Fruit fly (Drosophila melanogaster) whole organism, prepupa: ENCODE results near the gene Grip71.

Experiments
- Blimp-1 ChIP-seq: fragments of 200-800 bp; sonication (Bioruptor generic); optimal IDR thresholded peaks from 3 replicates; lab custom pipeline; 2017; ENCODE audit warnings: missing biosample characterization, missing genetic modification characterization, mild to moderate bottlenecking, moderate library complexity, missing genetic modification reagents
- CG10631 ChIP-seq: fragments of 200-800 bp; sonication (Bioruptor generic); optimal IDR thresholded peaks from 2 replicates; lab custom pipeline; 2016; ENCODE audit warnings: missing biosample characterization, missing genetic modification characterization
- CG10669 ChIP-seq: fragments of 200-800 bp; sonication (Bioruptor generic); optimal IDR thresholded peaks from 3 replicates; lab custom pipeline; 2018; ENCODE audit warnings: missing biosample characterization, mild to moderate bottlenecking, missing genetic modification characterization, moderate library complexity
- CG11294 ChIP-seq: fragments of 200-800 bp; sonication (Bioruptor generic); IDR thresholded peaks from 2 replicates; pipeline ENCODE4 v1.3.6; 2022; ENCODE audit warnings: missing biosample characterization, missing genetic modification characterization
- CG11902 ChIP-seq: fragments of 200-800 bp; sonication (Bioruptor generic); optimal IDR thresholded peaks from 3 replicates; lab custom pipeline; 2016; ENCODE audit warnings: missing biosample characterization, missing genetic modification characterization
- CG15336 ChIP-seq: fragments of 200-800 bp; sonication (Bioruptor generic); IDR thresholded peaks from 2 replicates; pipeline ENCODE4 v1.3.6; 2022; ENCODE audit warnings: missing biosample characterization, missing genetic modification characterization
- CG1621 ChIP-seq: fragments of 200-800 bp; sonication (Bioruptor generic); optimal IDR thresholded peaks from 3 replicates; lab custom pipeline; 2018; ENCODE audit warnings: missing biosample characterization, mild to moderate bottlenecking, missing genetic modification characterization
- CG16779 ChIP-seq: fragments of 200-800 bp; sonication (Bioruptor generic); optimal IDR thresholded peaks from 3 replicates; lab custom pipeline; 2017; ENCODE audit warnings: missing biosample characterization, mild to moderate bottlenecking, missing genetic modification characterization
- CG3032 ChIP-seq: fragments of 200-800 bp; optimal IDR thresholded peaks from 2 replicates; lab custom pipeline; 2019; ENCODE audit warnings: missing biosample characterization, mild to moderate bottlenecking, missing genetic modification characterization, moderate library complexity
- CG31627 ChIP-seq: fragments of 200-800 bp; sonication (Bioruptor generic); optimal IDR thresholded peaks from 3 replicates; lab custom pipeline; 2016; ENCODE audit warnings: missing biosample characterization, missing genetic modification characterization
- CG32006 ChIP-seq: fragments of 200-800 bp; sonication (Bioruptor generic); optimal IDR thresholded peaks from 3 replicates; lab custom pipeline; 2017; ENCODE audit warnings: missing biosample characterization, mild to moderate bottlenecking, missing genetic modification characterization
- CG34406 ChIP-seq: fragments of 200-800 bp; sonication (Bioruptor generic); optimal IDR thresholded peaks from 3 replicates; lab custom pipeline; 2016; ENCODE audit warnings: missing biosample characterization, missing genetic modification characterization
- CG3919 ChIP-seq: fragments of 200-800 bp; sonication (Bioruptor generic); optimal IDR thresholded peaks from 3 replicates; lab custom pipeline; 2016; ENCODE audit warnings: missing biosample characterization, missing genetic modification characterization
- CG4318 ChIP-seq: fragments of 200-800 bp; sonication (Bioruptor generic); optimal IDR thresholded peaks from 3 replicates; lab custom pipeline; 2017; ENCODE audit warnings: missing biosample characterization, mild to moderate bottlenecking, missing genetic modification characterization
- CG6163 ChIP-seq: fragments of 200-800 bp; sonication (Bioruptor generic); IDR thresholded peaks from 3 replicates; pipeline ENCODE4 v1.3.6; 2022; ENCODE audit warnings: missing biosample characterization, missing genetic modification characterization
- CG6276 ChIP-seq: fragments of 200-800 bp; sonication (Bioruptor generic); optimal IDR thresholded peaks from 2 replicates; lab custom pipeline; 2017; ENCODE audit warnings: missing biosample characterization, mild to moderate bottlenecking, missing genetic modification characterization
- CG6808 ChIP-seq: fragments of 200-800 bp; sonication (Bioruptor generic); optimal IDR thresholded peaks from 3 replicates; lab custom pipeline; 2017; ENCODE audit warnings: missing biosample characterization, missing genetic modification characterization, mild to moderate bottlenecking, moderate library complexity, missing genetic modification reagents
- CG6854 ChIP-seq: fragments of 200-800 bp; sonication (Bioruptor generic); optimal IDR thresholded peaks from 2 replicates; lab custom pipeline; 2017; ENCODE audit warnings: missing biosample characterization, mild to moderate bottlenecking, missing genetic modification characterization
- CG7368 ChIP-seq: fragments of 200-800 bp; sonication (Bioruptor generic); optimal IDR thresholded peaks from 3 replicates; lab custom pipeline; 2016; ENCODE audit warnings: missing biosample characterization, missing genetic modification characterization
- CG8119 ChIP-seq: fragments of 200-800 bp; sonication (Bioruptor generic); IDR thresholded peaks from 3 replicates; pipeline ENCODE4 v1.3.6; 2022; ENCODE audit warnings: missing biosample characterization, missing genetic modification characterization
- CG9139 ChIP-seq: fragments of 200-800 bp; sonication (Bioruptor generic); optimal IDR thresholded peaks from 3 replicates; lab custom pipeline; 2017; ENCODE audit warnings: missing biosample characterization, mild to moderate bottlenecking, missing genetic modification characterization
- Eip75B ChIP-seq: fragments of 200-800 bp; sonication (Bioruptor generic); optimal IDR thresholded peaks from 3 replicates; lab custom pipeline; 2016; ENCODE audit warnings: missing biosample characterization, missing genetic modification characterization
- Eip78C ChIP-seq: fragments of 200-800 bp; sonication (Bioruptor generic); peaks from one replicate; lab custom pipeline; 2016; ENCODE audit warnings: missing biosample characterization, missing genetic modification characterization
- Ets21C ChIP-seq: fragments of 200-800 bp; sonication (Bioruptor generic); optimal IDR thresholded peaks from 3 replicates; lab custom pipeline; 2016; ENCODE audit warnings: missing biosample characterization, missing genetic modification characterization
- Ets96B ChIP-seq: fragments of 200-800 bp; optimal IDR thresholded peaks from 2 replicates; lab custom pipeline; 2019; ENCODE audit warnings: missing biosample characterization, mild to moderate bottlenecking, missing genetic modification characterization, moderate library complexity
- Gug ChIP-seq: fragments of 200-800 bp; sonication (Bioruptor generic); IDR thresholded peaks from 2 replicates; pipeline ENCODE4 v1.3.6; 2022; ENCODE audit warnings: missing biosample characterization, missing genetic modification characterization
- Hr38 ChIP-seq: sonication (Bioruptor generic); optimal IDR thresholded peaks from 2 replicates; lab custom pipeline; 2016; ENCODE audit warnings: missing biosample characterization, missing genetic modification characterization
- Hr4 ChIP-seq: fragments of 200-800 bp; sonication (Bioruptor generic); optimal IDR thresholded peaks from 3 replicates; lab custom pipeline; 2016; ENCODE audit warnings: missing biosample characterization, missing genetic modification characterization
- Lpt ChIP-seq: fragments of 200-800 bp; sonication (Bioruptor generic); optimal IDR thresholded peaks from 3 replicates; lab custom pipeline; 2016; ENCODE audit warnings: missing biosample characterization, missing genetic modification characterization
- OdsH ChIP-seq: fragments of 200-800 bp; sonication (Bioruptor generic); optimal IDR thresholded peaks from 3 replicates; lab custom pipeline; 2016; ENCODE audit warnings: missing biosample characterization, missing genetic modification characterization
- Sox102F ChIP-seq: fragments of 200-800 bp; sonication (Bioruptor generic); optimal IDR thresholded peaks from 2 replicates; lab custom pipeline; 2016; ENCODE audit warnings: missing biosample characterization, mild to moderate bottlenecking, missing genetic modification characterization
- Sox14 ChIP-seq: fragments of 200-800 bp; sonication (Bioruptor generic); optimal IDR thresholded peaks from 3 replicates; lab custom pipeline; 2016; ENCODE audit warnings: missing biosample characterization, missing genetic modification characterization
- Sox15 ChIP-seq: fragments of 200-800 bp; sonication (Bioruptor generic); optimal IDR thresholded peaks from 3 replicates; lab custom pipeline; 2016; ENCODE audit warnings: missing biosample characterization, missing genetic modification characterization
- achi ChIP-seq: fragments of 200-800 bp; sonication (Bioruptor generic); optimal IDR thresholded peaks from 3 replicates; lab custom pipeline; 2016; ENCODE audit warnings: missing biosample characterization, missing genetic modification characterization
- acj6 ChIP-seq: fragments of 200-800 bp; sonication (Bioruptor generic); optimal IDR thresholded peaks from 3 replicates; lab custom pipeline; 2016; ENCODE audit warnings: missing biosample characterization, missing genetic modification characterization
- dac ChIP-seq: fragments of 200-800 bp; sonication (Bioruptor generic); optimal IDR thresholded peaks from 2 replicates; lab custom pipeline; 2017; ENCODE audit warnings: missing biosample characterization, mild to moderate bottlenecking, missing genetic modification characterization
- dsx ChIP-seq: fragments of 200-800 bp; optimal IDR thresholded peaks from 3 replicates; lab custom pipeline; 2019; ENCODE audit warnings: missing biosample characterization, mild to moderate bottlenecking, missing genetic modification characterization, moderate library complexity; ENCODE audit not compliant: poor library complexity, severe bottlenecking
- eg ChIP-seq: fragments of 200-800 bp; sonication (Bioruptor generic); IDR thresholded peaks from 3 replicates; pipeline ENCODE4 v1.3.6; 2022; ENCODE audit warnings: missing biosample characterization, missing genetic modification characterization
- fd59A ChIP-seq: fragments of 200-800 bp; sonication (Bioruptor generic); optimal IDR thresholded peaks from 2 replicates; lab custom pipeline; 2017; ENCODE audit warnings: missing biosample characterization, mild to moderate bottlenecking, missing genetic modification characterization, missing genetic modification reagents
- fd85E ChIP-seq: fragments of 200-800 bp; sonication (Bioruptor generic); optimal IDR thresholded peaks from 3 replicates; lab custom pipeline; 2016; ENCODE audit warnings: missing biosample characterization, missing genetic modification characterization
- fkh ChIP-seq: fragments of 200-800 bp; sonication (Bioruptor generic); optimal IDR thresholded peaks from 3 replicates; lab custom pipeline; 2017; ENCODE audit warnings: missing biosample characterization, mild to moderate bottlenecking, missing genetic modification characterization, moderate library complexity
- lz ChIP-seq: fragments of 200-800 bp; sonication (Bioruptor generic); optimal IDR thresholded peaks from 3 replicates; lab custom pipeline; 2016; ENCODE audit warnings: missing biosample characterization, missing genetic modification characterization
- net ChIP-seq: fragments of 200-800 bp; sonication (Bioruptor generic); optimal IDR thresholded peaks from 3 replicates; lab custom pipeline; 2016; ENCODE audit warnings: missing biosample characterization, missing genetic modification characterization
- pdm3 ChIP-seq: fragments of 200-800 bp; sonication (Bioruptor generic); optimal IDR thresholded peaks from 3 replicates; lab custom pipeline; 2016; ENCODE audit warnings: missing biosample characterization, missing genetic modification characterization
- salr ChIP-seq, 2 experiments: fragments of 200-800 bp; sonication (Bioruptor generic); optimal IDR thresholded peaks; 3 replicates each; lab custom pipeline; 2016 to 2018; ENCODE audit warnings: missing biosample characterization in 2 of 2, missing genetic modification characterization in 2 of 2, mild to moderate bottlenecking in 1 of 2
- spab ChIP-seq: fragments of 200-800 bp; sonication (Bioruptor generic); optimal IDR thresholded peaks from 2 replicates; lab custom pipeline; 2017; ENCODE audit warnings: missing biosample characterization, mild to moderate bottlenecking, missing genetic modification characterization, missing genetic modification reagents
- topi ChIP-seq: fragments of 200-800 bp; sonication (Bioruptor generic); optimal IDR thresholded peaks from 3 replicates; lab custom pipeline; 2016; ENCODE audit warnings: missing biosample characterization, missing genetic modification characterization
- vri ChIP-seq: fragments of 200-800 bp; sonication (Bioruptor generic); optimal IDR thresholded peaks from 3 replicates; lab custom pipeline; 2016; ENCODE audit warnings: missing biosample characterization, mild to moderate bottlenecking, missing genetic modification characterization

Gene Grip71

dm6 chr2L:18752038-18752437, 43.4 kb downstream of the Grip71 start:
- TF ChIP-seq CG15336 (peak; percentile 85), Sox102F (no peak), achi (peak; percentile 58), Ets21C (no peak), OdsH (GFP tag; lab: Kevin White, UChicago) (peak; percentile 49), CG34406 (GFP tag; lab: Kevin White, UChicago) (no peak), CG31627 (GFP tag; lab: Kevin White, UChicago) (no peak), vri (GFP tag; lab: Kevin White, UChicago) (no peak), dsx (GFP tag; lab: Kevin White, UChicago) (no peak), Hr4 (GFP tag; lab: Kevin White, UChicago) (peak; percentile 84), Lpt (GFP tag; lab: Kevin White, UChicago) (peak; percentile 66), CG7368 (GFP tag; lab: Kevin White, UChicago) (no peak), CG11902 (GFP tag; lab: Kevin White, UChicago) (no peak), lz (GFP tag; lab: Kevin White, UChicago) (no peak), topi (no peak), salr (GFP tag; optimal IDR thresholded peaks at IDR 0.05; lab: Kevin White, UChicago) (peak in 1 of 2 experiments; percentile 16), CG6163 (GFP tag; lab: Robert Waterston, UW) (peak; percentile 75), dac (GFP tag; lab: Kevin White, UChicago) (peak; percentile 69), fkh (GFP tag; lab: Kevin White, UChicago) (no peak), CG9139 (GFP tag; lab: Kevin White, UChicago) (no peak), Ets96B (tag; lab: Kevin White, UChicago) (peak; percentile 57), CG6808 (no peak), Sox15 (no peak), Eip78C (GFP tag; lab: Kevin White, UChicago) (peak; percentile 89), spab (GFP tag; lab: Kevin White, UChicago) (no peak), Sox14 (GFP tag; lab: Kevin White, UChicago) (peak; percentile 49), CG3919 (GFP tag; lab: Kevin White, UChicago) (peak; percentile 31), CG6854 (GFP tag; lab: Kevin White, UChicago) (no peak), CG10669 (GFP tag; lab: Kevin White, UChicago) (no peak), pdm3 (GFP tag; lab: Kevin White, UChicago) (peak; percentile 32), CG16779 (tag; lab: Kevin White, UChicago) (peak; percentile 50), acj6 (GFP tag; lab: Kevin White, UChicago) (peak; percentile 33), CG8119 (GFP tag; lab: Robert Waterston, UW) (peak; percentile 88), fd85E (no peak), CG32006 (GFP tag; lab: Kevin White, UChicago) (peak; percentile 78), CG11294 (GFP tag; lab: Robert Waterston, UW) (peak; percentile 65), CG10631 (GFP tag; lab: Kevin White, UChicago) (peak; percentile 59), Eip75B (GFP tag; lab: Kevin White, UChicago) (peak; percentile 12), CG6276 (peak; percentile 72), Hr38 (GFP tag; lab: Kevin White, UChicago) (no peak), Blimp-1 (GFP tag; lab: Kevin White, UChicago) (no peak), fd59A (peak; percentile 20), Gug (GFP tag; lab: Robert Waterston, UW) (peak; percentile 57), CG4318 (GFP tag; lab: Kevin White, UChicago) (peak; percentile 69), eg (GFP tag; lab: Robert Waterston, UW) (peak; percentile 76), CG1621 (tag; lab: Kevin White, UChicago) (no peak), CG3032 (tag; lab: Kevin White, UChicago) (peak; percentile 16), net (GFP tag; lab: Kevin White, UChicago) (peak; percentile 21)
